Worm (Caenorhabditis elegans): Measurements from ENCODE around the gene R13A1.3.

DNA sequence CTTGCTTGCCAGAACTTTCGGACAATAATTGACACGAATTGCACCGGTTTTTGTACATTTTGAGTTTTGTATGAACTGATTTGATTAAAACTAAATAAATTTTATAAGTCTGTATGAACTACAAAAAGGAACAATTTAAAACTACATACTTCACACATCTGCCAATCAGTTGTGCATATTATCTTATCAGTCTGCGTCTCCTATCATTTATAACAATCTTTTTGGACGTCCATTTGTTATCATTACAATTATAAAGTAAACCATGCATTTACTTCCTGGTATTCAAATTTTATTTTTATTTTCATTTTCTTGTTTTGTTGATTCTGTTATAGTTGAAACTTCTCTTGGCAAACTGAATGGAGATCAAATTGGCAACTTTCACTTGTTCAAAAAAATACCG is 23.5 kb upstream of the R13A1.3 start, which contains the start of gene cest-10:
- TF ChIP-seq flh-1 (GFP tag; optimal IDR thresholded peaks at IDR 0.05) (no peak), nhr-237 (tag; optimal IDR thresholded peaks at IDR 0.05) (no peak), mep-1 (tag; optimal IDR thresholded peaks at IDR 0.05) (no peak), snpc-4 (tag; optimal IDR thresholded peaks at IDR 0.05) (no peak), elt-3 (tag; optimal IDR thresholded peaks at IDR 0.05) (no peak)
